Worm (Caenorhabditis elegans) whole organism, late embryonic: Measurements from ENCODE around the gene sprr-3.

Experiments
- C08G9.2 ChIP-seq: sonication (generic microtip); optimal IDR thresholded peaks from 2 replicates; lab custom pipeline; 2016; ENCODE audit warnings: mild to moderate bottlenecking, missing genetic modification characterization, moderate library complexity, missing compliant biosample characterization
- F13H6.1 ChIP-seq: sonication (generic microtip); optimal IDR thresholded peaks from 2 replicates; lab custom pipeline; 2016; ENCODE audit warnings: missing genetic modification characterization, missing compliant biosample characterization
- Y22D7AL.16 ChIP-seq: sonication (generic microtip); optimal IDR thresholded peaks from 2 replicates; lab custom pipeline; 2016; ENCODE audit warnings: missing genetic modification characterization, missing compliant biosample characterization
- ahr-1 ChIP-seq: sonication (generic microtip); optimal IDR thresholded peaks from 2 replicates; lab custom pipeline; 2016; ENCODE audit warnings: missing genetic modification characterization, missing compliant biosample characterization
- ceh-18 ChIP-seq: sonication (generic microtip); optimal IDR thresholded peaks from 2 replicates; lab custom pipeline; 2016; ENCODE audit warnings: missing genetic modification characterization, missing compliant biosample characterization
- ceh-19 ChIP-seq: fragments of 200-800 bp; sonication (Bioruptor generic); optimal IDR thresholded peaks from 2 replicates; lab custom pipeline; 2018; ENCODE audit warnings: mild to moderate bottlenecking, missing genetic modification characterization, missing compliant biosample characterization
- ceh-2 ChIP-seq: sonication (generic microtip); optimal IDR thresholded peaks from 2 replicates; lab custom pipeline; 2016; ENCODE audit warnings: missing genotype, missing genetic modification characterization, missing compliant biosample characterization
- ceh-30 ChIP-seq: fragments of 150-350 bp; optimal IDR thresholded peaks from 2 replicates; lab custom pipeline; 2014; ENCODE audit warnings: missing biosample characterization, missing genetic modification characterization
- ceh-48 ChIP-seq: sonication (generic microtip); optimal IDR thresholded peaks from 2 replicates; lab custom pipeline; 2016; ENCODE audit warnings: missing genetic modification characterization, inconsistent platforms, missing compliant biosample characterization
- ceh-6 ChIP-seq: fragments of 200-800 bp; sonication (Bioruptor generic); optimal IDR thresholded peaks from 2 replicates; lab custom pipeline; 2018; ENCODE audit warnings: mild to moderate bottlenecking, missing genetic modification characterization, missing compliant biosample characterization
- che-1 ChIP-seq: sonication (generic microtip); optimal IDR thresholded peaks from 2 replicates; lab custom pipeline; 2016; ENCODE audit warnings: mild to moderate bottlenecking, missing genetic modification characterization, missing compliant biosample characterization
- dve-1 ChIP-seq: sonication (generic microtip); optimal IDR thresholded peaks from 2 replicates; lab custom pipeline; 2017; ENCODE audit warnings: antibody characterized with exemption, mild to moderate bottlenecking, missing genetic modification characterization, missing compliant biosample characterization
- ets-4 ChIP-seq: sonication (generic microtip); optimal IDR thresholded peaks from 2 replicates; lab custom pipeline; 2016; ENCODE audit warnings: missing genetic modification characterization, missing compliant biosample characterization
- fax-1 ChIP-seq: sonication (generic microtip); optimal IDR thresholded peaks from 2 replicates; lab custom pipeline; 2016; ENCODE audit warnings: missing genotype, missing genetic modification characterization, missing compliant biosample characterization
- fkh-6 ChIP-seq: sonication (generic microtip); optimal IDR thresholded peaks from 2 replicates; lab custom pipeline; 2016; ENCODE audit warnings: missing genetic modification characterization, missing compliant biosample characterization
- gmeb-2 ChIP-seq: sonication (generic microtip); optimal IDR thresholded peaks from 2 replicates; lab custom pipeline; 2016; ENCODE audit warnings: missing genetic modification characterization, inconsistent platforms, missing compliant biosample characterization
- hlh-30 ChIP-seq: sonication (generic microtip); optimal IDR thresholded peaks from 2 replicates; lab custom pipeline; 2017; ENCODE audit warnings: antibody characterized with exemption, missing genetic modification characterization, missing compliant biosample characterization; ENCODE audit not compliant: insufficient read depth
- hlh-6 ChIP-seq: sonication (generic microtip); optimal IDR thresholded peaks from 2 replicates; lab custom pipeline; 2016; ENCODE audit warnings: missing genotype, missing genetic modification characterization, missing compliant biosample characterization
- hlh-8 ChIP-seq: sonication (generic microtip); optimal IDR thresholded peaks from 2 replicates; lab custom pipeline; 2016; ENCODE audit warnings: missing genotype, missing genetic modification characterization, missing compliant biosample characterization
- lim-6 ChIP-seq: sonication (generic microtip); optimal IDR thresholded peaks from 2 replicates; lab custom pipeline; 2016; ENCODE audit warnings: missing genetic modification characterization, missing compliant biosample characterization
- nfya-1 ChIP-seq: sonication (generic microtip); optimal IDR thresholded peaks from 2 replicates; lab custom pipeline; 2017; ENCODE audit warnings: missing genetic modification characterization, mild to moderate bottlenecking, missing compliant biosample characterization, antibody characterized with exemption, moderate library complexity
- nhr-11 ChIP-seq: fragments of 150-350 bp; optimal IDR thresholded peaks from 2 replicates; lab custom pipeline; 2014; ENCODE audit warnings: missing biosample characterization, missing genetic modification characterization
- npax-4 ChIP-seq: sonication (generic microtip); optimal IDR thresholded peaks from 2 replicates; lab custom pipeline; 2016; ENCODE audit warnings: missing genetic modification characterization, missing compliant biosample characterization
- odd-2 ChIP-seq: sonication (generic microtip); optimal IDR thresholded peaks from 2 replicates; lab custom pipeline; 2017; ENCODE audit warnings: antibody characterized with exemption, mild to moderate bottlenecking, missing genetic modification characterization, missing compliant biosample characterization
- pag-3 ChIP-seq: sonication (generic microtip); optimal IDR thresholded peaks from 2 replicates; lab custom pipeline; 2016; ENCODE audit warnings: missing compliant biosample characterization, missing genetic modification characterization, borderline replicate concordance
- pha-2 ChIP-seq: sonication (generic microtip); optimal IDR thresholded peaks from 2 replicates; lab custom pipeline; 2017; ENCODE audit warnings: mild to moderate bottlenecking, missing genetic modification characterization, missing compliant biosample characterization
- pha-4 ChIP-seq: fragments of 150-350 bp; optimal IDR thresholded peaks from 2 replicates; lab custom pipeline; 2018; ENCODE audit warnings: missing biosample characterization, missing genetic modification reagents, missing genetic modification characterization
- ref-2 ChIP-seq: sonication (generic microtip); optimal IDR thresholded peaks from 2 replicates; lab custom pipeline; 2016; ENCODE audit warnings: missing genetic modification characterization, missing compliant biosample characterization
- rnt-1 ChIP-seq: sonication (generic microtip); optimal IDR thresholded peaks from 2 replicates; lab custom pipeline; 2016; ENCODE audit warnings: missing genetic modification characterization, missing compliant biosample characterization
- sox-4 ChIP-seq: sonication (generic microtip); optimal IDR thresholded peaks from 2 replicates; lab custom pipeline; 2017; ENCODE audit warnings: mild to moderate bottlenecking, missing genetic modification characterization, inconsistent platforms, missing compliant biosample characterization
- tbx-2 ChIP-seq: sonication (generic microtip); optimal IDR thresholded peaks from 2 replicates; lab custom pipeline; 2016; ENCODE audit warnings: missing genetic modification characterization, missing compliant biosample characterization
- tbx-7 ChIP-seq: sonication (generic microtip); optimal IDR thresholded peaks from 2 replicates; lab custom pipeline; 2016; ENCODE audit warnings: missing genotype, missing genetic modification characterization, missing compliant biosample characterization
- unc-3 ChIP-seq, 2 experiments: fragments of 200-800 bp in 1 of 2; sonication (Bioruptor generic) in 1 of 2; sonication (generic microtip) in 1 of 2; conservative IDR thresholded peaks in 1 of 2; optimal IDR thresholded peaks in 1 of 2; 2 replicates each; pipeline versions ENCODE4 v1.3.6 to Lab custom; 2016 to 2022; ENCODE audit warnings: missing compliant biosample characterization in 2 of 2, missing genetic modification characterization in 2 of 2, missing genetic modification reagents in 1 of 2
- unc-55 ChIP-seq: sonication (generic microtip); optimal IDR thresholded peaks from 2 replicates; lab custom pipeline; 2017; ENCODE audit warnings: missing biosample characterization, missing genetic modification reagents, missing genetic modification characterization
- ztf-16 ChIP-seq: sonication (generic microtip); optimal IDR thresholded peaks from 2 replicates; lab custom pipeline; 2017; ENCODE audit warnings: missing genetic modification characterization, missing compliant biosample characterization

sprr-3 gene

DNA sequence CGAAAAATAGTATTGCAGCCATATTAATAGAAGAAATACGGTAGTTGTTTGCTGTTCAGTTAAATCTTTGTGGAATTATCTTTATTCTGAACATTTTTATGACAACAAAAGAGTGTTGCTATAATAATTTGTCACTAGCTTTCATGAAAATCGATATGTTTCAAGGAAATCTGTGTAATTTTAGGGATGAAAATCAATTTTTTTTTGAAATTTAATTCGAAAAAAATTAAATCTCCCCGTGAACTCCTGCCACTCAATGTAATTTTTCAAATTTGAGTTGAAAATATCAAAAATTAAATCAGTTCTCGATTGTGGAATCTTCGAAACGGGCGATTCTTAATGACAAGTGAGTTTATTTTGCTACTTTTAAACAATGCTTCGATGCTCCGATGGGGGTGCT lies 19.3 kb downstream of the sprr-3 start, which contains the start of gene Y69A2AR.46:
Y69A2AR.46 (plus strand) TSS at position 301 of the 400 bp plus-strand sequence.
- no peak for TF ChIP-seq ceh-48 (tag; lab: Kevin White, UChicago)
- TF ChIP-seq lim-6 (tag; lab: Kevin White, UChicago) = no peak
- no peak for TF ChIP-seq F13H6.1 (tag; lab: Kevin White, UChicago)
- TF ChIP-seq che-1 (tag; lab: Kevin White, UChicago) = no peak
- TF ChIP-seq sox-4 (tag; lab: Kevin White, UChicago) = no peak
- no peak for TF ChIP-seq odd-2 (tag; lab: Kevin White, UChicago)
- no peak for TF ChIP-seq nfya-1 (tag; lab: Kevin White, UChicago)
- TF ChIP-seq ahr-1 = no peak
- TF ChIP-seq rnt-1 (tag; lab: Kevin White, UChicago) = no peak
- no peak for TF ChIP-seq pha-4 (tag; lab: Kevin White, UChicago)
- TF ChIP-seq, all 69 proteins: peak for 0

DNA sequence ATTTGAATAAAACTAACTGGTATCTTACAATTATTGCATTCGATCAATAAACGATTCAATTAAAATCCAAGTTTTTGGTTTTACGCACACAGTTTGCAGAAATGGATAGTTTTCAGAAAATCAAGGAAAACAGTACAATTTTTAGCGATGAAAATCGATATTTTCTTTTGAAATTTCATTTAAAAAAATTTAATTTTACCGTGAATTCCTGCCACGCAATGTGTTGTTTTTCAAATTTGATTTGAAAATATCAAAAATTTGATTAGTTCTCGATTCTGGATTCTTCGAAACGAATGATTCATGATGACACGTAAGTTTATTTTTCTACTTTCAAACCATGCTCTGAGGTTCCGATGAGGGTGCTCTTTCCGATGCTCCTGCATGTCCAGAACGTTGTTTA lies 20.0 kb downstream of the sprr-3 start, which contains the start of gene Y69A2AR.50:
Y69A2AR.50 (plus strand) TSS at position 301 of the 400 bp plus-strand sequence.
- TF ChIP-seq C08G9.2 (tag; lab: Kevin White, UChicago) = no peak
- TF ChIP-seq odd-2 (tag; lab: Kevin White, UChicago) = no peak
- no peak for TF ChIP-seq tbx-2 (tag; lab: Kevin White, UChicago)
- TF ChIP-seq ref-2 = no peak
- TF ChIP-seq fkh-6 (tag; lab: Kevin White, UChicago) = no peak
- TF ChIP-seq ceh-18 = no peak
- TF ChIP-seq ceh-19 (GFP tag; lab: Kevin White, UChicago) = no peak
- no peak for TF ChIP-seq ceh-30
- TF ChIP-seq npax-4 (tag; lab: Kevin White, UChicago) = no peak
- TF ChIP-seq ets-4 (tag; lab: Kevin White, UChicago) = no peak
- no peak for TF ChIP-seq Y22D7AL.16 (tag; lab: Kevin White, UChicago)
- TF ChIP-seq gmeb-2 (tag; lab: Kevin White, UChicago) = no peak
- no peak for TF ChIP-seq pha-2
- no peak for TF ChIP-seq pha-4 (tag; lab: Kevin White, UChicago)

DNA sequence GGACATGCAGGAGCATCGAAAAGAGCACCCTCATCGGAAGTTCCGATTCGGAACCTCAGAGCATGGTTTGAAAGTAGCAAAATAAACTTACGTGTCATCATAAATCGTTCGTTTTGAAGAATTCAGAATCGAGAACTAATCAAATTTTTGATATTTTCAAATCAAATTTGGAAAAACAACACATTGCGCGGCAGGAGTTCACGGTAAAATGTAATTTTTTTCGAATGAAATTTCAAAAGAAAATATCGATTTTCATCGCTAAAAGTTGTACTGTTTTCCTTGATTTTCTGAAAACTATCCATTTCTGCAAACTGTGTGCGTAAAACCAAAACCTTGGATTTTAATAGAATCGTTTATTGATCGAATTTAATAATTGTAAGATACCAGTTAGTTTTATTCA lies 21.9 kb downstream of the sprr-3 start, which contains the start of gene Y69A2AR.24:
Y69A2AR.24 (minus strand) TSS at position 101 of the 400 bp plus-strand sequence.
- no peak for TF ChIP-seq dve-1

DNA sequence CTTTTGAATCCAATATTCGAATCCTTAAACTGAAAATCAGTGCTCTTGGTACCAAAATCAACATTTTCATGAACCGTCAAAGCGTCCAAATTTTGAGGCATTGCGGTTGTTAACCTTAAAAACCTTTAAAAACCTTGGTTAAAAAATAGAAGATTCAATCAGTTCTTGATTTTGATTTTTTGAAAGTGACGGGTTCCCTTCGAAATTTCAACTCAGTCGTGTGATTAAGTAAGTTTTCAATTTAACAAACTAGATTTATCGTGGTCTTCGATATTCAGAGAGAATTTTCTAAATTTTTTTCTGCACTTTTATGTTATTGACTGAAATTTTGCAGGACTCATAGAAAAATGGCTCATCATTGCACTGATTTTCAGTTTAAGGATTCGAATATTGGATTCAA lies 26.2 kb downstream of the sprr-3 start, which contains the start of the genes Y69A2AR.25 and Y69A2AR.12:
Y69A2AR.25 (minus strand) TSS at position 101 of the 400 bp plus-strand sequence.
Y69A2AR.12 (plus strand) TSS at position 348 of the 400 bp plus-strand sequence.
- TF ChIP-seq hlh-8 (no peak), nfya-1 (tag; lab: Kevin White, UChicago) (no peak), unc-55 (GFP tag; lab: Kevin White, UChicago) (no peak), ceh-6 (no peak), hlh-6 (tag; lab: Kevin White, UChicago) (no peak), C08G9.2 (tag; lab: Kevin White, UChicago) (no peak), F13H6.1 (tag; lab: Kevin White, UChicago) (no peak), pag-3 (tag; lab: Kevin White, UChicago) (no peak)
- TF ChIP-seq, all 69 proteins: peak for 0

DNA sequence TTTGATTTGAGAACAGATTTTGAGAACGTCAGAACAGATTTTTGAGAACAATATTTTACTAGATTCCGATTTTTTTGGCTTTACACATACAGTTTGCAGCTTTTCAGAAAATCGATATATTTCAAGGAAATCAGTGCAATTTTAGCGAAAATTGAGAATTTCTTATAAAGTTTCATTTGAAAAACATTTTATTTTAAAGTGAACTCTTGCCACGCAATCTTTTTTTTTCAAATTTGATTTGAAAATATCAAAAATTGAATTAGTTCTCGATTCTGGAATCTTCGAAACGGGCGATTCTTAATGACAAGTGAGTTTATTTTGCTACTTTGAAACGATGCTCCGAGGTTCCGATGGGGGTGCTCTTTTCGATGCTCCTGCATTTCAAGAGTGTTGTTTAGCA lies 30.0 kb downstream of the sprr-3 start, which contains the start of gene Y69A2AR.51:
Y69A2AR.51 (plus strand) TSS at position 301 of the 400 bp plus-strand sequence.
- TF ChIP-seq ceh-19 (GFP tag; lab: Kevin White, UChicago) = no peak
- TF ChIP-seq, all 69 proteins: peak for 0

DNA sequence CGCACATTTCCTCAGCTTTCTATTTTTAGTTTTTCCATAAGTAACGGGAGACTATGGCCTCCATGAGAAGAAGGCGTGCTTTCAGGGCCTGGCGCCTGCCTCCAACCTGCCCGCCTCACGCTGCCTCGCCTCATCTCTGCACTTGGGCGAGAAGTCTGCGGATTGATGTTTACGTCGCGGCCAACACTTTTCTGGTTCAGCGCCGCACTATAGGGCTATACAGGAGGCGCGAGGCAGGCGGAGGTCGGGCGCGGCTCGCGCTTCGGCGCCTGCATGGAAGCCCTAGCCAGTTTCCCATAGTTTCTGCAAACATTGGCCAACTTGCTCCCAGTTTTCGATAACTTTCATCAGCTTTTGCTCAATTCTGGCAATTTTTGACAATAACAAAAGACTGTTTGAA lies 31.0 kb downstream of the sprr-3 start:
- no peak for TF ChIP-seq pha-4 (tag; lab: Kevin White, UChicago)
- no peak for TF ChIP-seq ceh-48 (tag; lab: Kevin White, UChicago)
- TF ChIP-seq tbx-2 (tag; lab: Kevin White, UChicago) = no peak
- TF ChIP-seq fax-1 (tag; lab: Kevin White, UChicago) = no peak
- no peak for TF ChIP-seq ceh-19 (GFP tag; lab: Kevin White, UChicago)
- TF ChIP-seq ahr-1 = no peak
- TF ChIP-seq unc-55 (GFP tag; lab: Kevin White, UChicago) = no peak
- no peak for TF ChIP-seq rnt-1 (tag; lab: Kevin White, UChicago)
- no peak for TF ChIP-seq ztf-16
- no peak for TF ChIP-seq hlh-30 (tag; lab: Kevin White, UChicago)
- no peak for TF ChIP-seq sox-4 (tag; lab: Kevin White, UChicago)
- no peak for TF ChIP-seq lim-6 (tag; lab: Kevin White, UChicago)
- no peak for TF ChIP-seq ceh-18
- no peak for TF ChIP-seq ets-4 (tag; lab: Kevin White, UChicago)
- no peak for TF ChIP-seq ceh-2 (tag; lab: Kevin White, UChicago)
- no peak for TF ChIP-seq tbx-7 (tag; lab: Kevin White, UChicago)
- TF ChIP-seq unc-3 (GFP tag; conservative IDR thresholded peaks at IDR 0.05; lab: Robert Waterston, UW) = no peak
- TF ChIP-seq unc-3 (tag; optimal IDR thresholded peaks at IDR 0.05; lab: Kevin White, UChicago) = no peak
- no peak for TF ChIP-seq nhr-11 (tag; lab: Kevin White, UChicago)
